Worm (Caenorhabditis elegans): ENCODE measurements around the gene spin-2.

The spin-2 gene

ce11 chrIV:13125999-13126398, 39.2 kb downstream of the spin-2 start:
- TF ChIP-seq dao-5 (tag; optimal IDR thresholded peaks at IDR 0.05) (no peak), him-1 (tag; optimal IDR thresholded peaks at IDR 0.05) (no peak), W03F9.2 (tag; optimal IDR thresholded peaks at IDR 0.05) (no peak)

ce11 chrIV:13127720-13128119, 40.9 kb downstream of the spin-2 start:
- TF ChIP-seq him-1 (tag; optimal IDR thresholded peaks at IDR 0.05) (no peak), dao-5 (tag; optimal IDR thresholded peaks at IDR 0.05) (no peak), W03F9.2 (tag; optimal IDR thresholded peaks at IDR 0.05) (no peak)
